Worm (Caenorhabditis elegans) whole organism, L2 larva: ENCODE measurements around the gene ent-3.

Experiments used
- C34F6.9 ChIP-seq: fragments of 150-350 bp; optimal IDR thresholded peaks from 2 replicates; lab custom pipeline; 2014; ENCODE audit warnings: missing biosample characterization, missing genetic modification characterization
- F13H6.1 ChIP-seq: sonication (generic microtip); optimal IDR thresholded peaks from 2 replicates; lab custom pipeline; 2016; ENCODE audit warnings: missing genetic modification characterization, missing compliant biosample characterization
- R02D3.7 ChIP-seq: fragments of 150-350 bp; optimal IDR thresholded peaks from 2 replicates; lab custom pipeline; 2014; ENCODE audit warnings: missing biosample characterization, missing genetic modification characterization
- Y55F3AM.14 ChIP-seq: fragments of 200-800 bp; sonication (Bioruptor generic); optimal IDR thresholded peaks from 2 replicates; lab custom pipeline; 2018; ENCODE audit warnings: mild to moderate bottlenecking, missing genetic modification characterization, missing compliant biosample characterization
- ZK546.5 ChIP-seq: sonication (generic microtip); optimal IDR thresholded peaks from 2 replicates; lab custom pipeline; 2017; ENCODE audit warnings: missing biosample characterization, missing genetic modification characterization
- ceh-82 ChIP-seq: fragments of 150-350 bp; optimal IDR thresholded peaks from 2 replicates; lab custom pipeline; 2014; ENCODE audit warnings: missing biosample characterization, missing genetic modification characterization
- crh-2 ChIP-seq: sonication (generic microtip); optimal IDR thresholded peaks from 2 replicates; lab custom pipeline; 2017; ENCODE audit warnings: missing biosample characterization, missing genetic modification characterization
- egl-27 ChIP-seq: sonication (generic microtip); optimal IDR thresholded peaks from 3 replicates; lab custom pipeline; 2017; ENCODE audit warnings: missing biosample characterization, missing genetic modification reagents, missing genetic modification characterization
- elt-3 ChIP-seq: sonication (generic microtip); optimal IDR thresholded peaks from 2 replicates; lab custom pipeline; 2017; ENCODE audit warnings: missing biosample characterization, missing genetic modification characterization
- fos-1 ChIP-seq: fragments of 150-350 bp; optimal IDR thresholded peaks from 2 replicates; lab custom pipeline; 2014; ENCODE audit warnings: missing biosample characterization, missing genetic modification characterization
- lin-13 ChIP-seq: fragments of 150-350 bp; optimal IDR thresholded peaks from 2 replicates; lab custom pipeline; 2014; ENCODE audit warnings: missing biosample characterization, missing genetic modification reagents, missing genetic modification characterization
- lin-39 ChIP-seq: fragments of 150-350 bp; optimal IDR thresholded peaks from 2 replicates; lab custom pipeline; 2014; ENCODE audit warnings: missing biosample characterization, missing genetic modification reagents, missing genetic modification characterization
- lsy-2 ChIP-seq, 2 experiments: fragments of 150-350 bp in 1 of 2; sonication (generic microtip) in 1 of 2; optimal IDR thresholded peaks; 2 replicates each; lab custom pipeline; 2014 to 2017; ENCODE audit warnings: missing biosample characterization in 2 of 2, missing genetic modification characterization in 2 of 2
- mbf-1 ChIP-seq: sonication (generic microtip); optimal IDR thresholded peaks from 2 replicates; lab custom pipeline; 2017; ENCODE audit warnings: missing biosample characterization, missing genetic modification characterization
- mdl-1 ChIP-seq, 2 experiments: fragments of 150-350 bp in 1 of 2; sonication (generic microtip) in 1 of 2; optimal IDR thresholded peaks; 2 replicates each; lab custom pipeline; 2017; ENCODE audit warnings: missing biosample characterization in 2 of 2, missing genetic modification characterization in 2 of 2
- nhr-10 ChIP-seq: sonication (generic microtip); optimal IDR thresholded peaks from 2 replicates; lab custom pipeline; 2017; ENCODE audit warnings: missing biosample characterization, missing genetic modification characterization
- nhr-11 ChIP-seq: fragments of 150-350 bp; optimal IDR thresholded peaks from 2 replicates; lab custom pipeline; 2014; ENCODE audit warnings: missing biosample characterization, missing genetic modification characterization
- nhr-12 ChIP-seq: fragments of 150-350 bp; optimal IDR thresholded peaks from 2 replicates; lab custom pipeline; 2014; ENCODE audit warnings: missing biosample characterization, missing genetic modification characterization
- nhr-21 ChIP-seq: fragments of 150-350 bp; optimal IDR thresholded peaks from 2 replicates; lab custom pipeline; 2014; ENCODE audit warnings: missing biosample characterization, missing genetic modification characterization
- nhr-23 ChIP-seq: fragments of 150-350 bp; optimal IDR thresholded peaks from 2 replicates; lab custom pipeline; 2014; ENCODE audit warnings: missing biosample characterization, missing genetic modification reagents, missing genetic modification characterization
- nhr-25 ChIP-seq: fragments of 150-350 bp; sonication (generic microtip); optimal IDR thresholded peaks from 3 replicates; lab custom pipeline; 2014; ENCODE audit warnings: missing biosample characterization, missing genetic modification characterization
- nhr-6 ChIP-seq: fragments of 150-350 bp; optimal IDR thresholded peaks from 2 replicates; lab custom pipeline; 2014; ENCODE audit warnings: missing biosample characterization, missing genetic modification characterization
- sem-4 ChIP-seq: fragments of 150-350 bp; optimal IDR thresholded peaks from 2 replicates; lab custom pipeline; 2014; ENCODE audit warnings: missing biosample characterization, missing genetic modification reagents, missing genetic modification characterization
- skn-1 ChIP-seq: sonication (generic microtip); optimal IDR thresholded peaks from 2 replicates; lab custom pipeline; 2017; ENCODE audit warnings: missing biosample characterization, missing genetic modification characterization
- sma-3 ChIP-seq: sonication (generic microtip); optimal IDR thresholded peaks from 2 replicates; lab custom pipeline; 2016; ENCODE audit warnings: missing genetic modification reagents, missing genetic modification characterization, missing compliant biosample characterization
- sma-9 ChIP-seq, 2 experiments: fragments of 150-350 bp in 1 of 2; sonication (generic microtip) in 1 of 2; optimal IDR thresholded peaks; 2 replicates each; lab custom pipeline; 2014 to 2016; ENCODE audit warnings: missing genetic modification characterization in 2 of 2, mild to moderate bottlenecking in 1 of 2, missing biosample characterization in 1 of 2, missing compliant biosample characterization in 1 of 2, missing genetic modification reagents in 1 of 2, moderate library complexity in 1 of 2
- snpc-4 ChIP-seq: fragments of 150-350 bp; optimal IDR thresholded peaks from 2 replicates; lab custom pipeline; 2014; ENCODE audit warnings: missing biosample characterization, missing genetic modification characterization
- unc-62 ChIP-seq: fragments of 150-350 bp; optimal IDR thresholded peaks from 2 replicates; lab custom pipeline; 2014; ENCODE audit warnings: missing biosample characterization, missing genetic modification reagents, missing genetic modification characterization
- zag-1 ChIP-seq: fragments of 150-350 bp; optimal IDR thresholded peaks from 2 replicates; lab custom pipeline; 2014; ENCODE audit warnings: missing biosample characterization, missing genetic modification characterization
- ztf-1 ChIP-seq: fragments of 200-800 bp; sonication (Bioruptor generic); conservative IDR thresholded peaks from 2 replicates; pipeline ENCODE4 v1.3.6; 2022; ENCODE audit warnings: missing genetic modification characterization, missing compliant biosample characterization

ent-3 gene

DNA sequence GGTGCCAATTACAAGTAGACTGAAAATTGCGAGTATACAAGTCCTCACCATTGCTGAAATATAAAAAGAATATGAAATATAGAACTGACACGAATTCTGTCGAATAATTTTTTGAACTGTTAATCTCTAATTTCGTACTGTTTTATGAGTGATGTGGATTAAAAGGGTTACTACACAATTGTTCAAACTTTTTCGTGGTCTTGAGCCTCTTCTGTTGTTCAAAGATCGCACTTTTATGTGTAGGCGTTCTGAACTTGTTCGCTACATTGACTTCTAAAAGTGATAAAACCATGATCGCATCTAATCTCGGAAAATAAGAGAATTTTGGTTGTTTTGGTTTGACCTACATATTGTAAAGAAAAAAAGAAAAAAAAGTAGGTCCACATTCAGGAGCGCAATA lies 12.2 kb upstream of the ent-3 start, which contains the start of gene K02E11.4:
Gene K02E11.4, minus strand, starts transcription at position 101 of the 400 bp plus-strand sequence.
- TF ChIP-seq snpc-4, result no peak

DNA sequence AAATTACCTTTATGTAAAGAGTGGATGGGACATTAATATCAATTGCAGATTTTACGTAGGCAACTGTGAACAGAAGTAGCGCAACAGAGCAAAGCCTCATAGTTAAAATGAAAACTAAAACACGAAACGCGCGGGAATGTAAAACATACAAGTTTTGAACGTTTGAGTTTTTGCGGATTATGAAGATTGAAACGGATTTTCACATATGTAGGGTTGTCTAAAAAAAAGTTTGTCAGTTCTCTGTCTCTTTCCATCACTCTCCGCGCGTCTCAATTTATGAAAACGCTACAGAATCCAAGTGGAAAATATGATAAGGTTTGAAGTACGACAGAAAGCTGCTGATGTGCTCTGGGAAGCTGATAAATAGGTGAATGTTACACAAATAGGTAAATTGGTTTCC lies 10.9 kb upstream of the ent-3 start, which contains the start of gene K02E11.3:
Gene K02E11.3, minus strand, starts transcription at position 101 of the 400 bp plus-strand sequence.
- TF ChIP-seq lin-39 (tag; lab: Kevin White, UChicago), result no peak
- TF ChIP-seq egl-27, result no peak
- TF ChIP-seq F13H6.1 (tag; lab: Kevin White, UChicago), result no peak
- no peak for TF ChIP-seq sma-3
- no peak for TF ChIP-seq nhr-10
- no peak for TF ChIP-seq lin-13 (GFP tag; lab: Kevin White, UChicago)
- no peak for TF ChIP-seq R02D3.7 (tag; lab: Kevin White, UChicago)
- TF ChIP-seq snpc-4, result no peak
- TF ChIP-seq zag-1 (tag; lab: Kevin White, UChicago), result no peak
- no peak for TF ChIP-seq nhr-23 (tag; lab: Kevin White, UChicago)
- no peak for TF ChIP-seq ZK546.5
- no peak for TF ChIP-seq mbf-1 (tag; lab: Kevin White, UChicago)
- TF ChIP-seq sma-9 (GFP tag; optimal IDR thresholded peaks at IDR 0.05; lab: Kevin White, UChicago), result no peak
- TF ChIP-seq sma-9 (tag; optimal IDR thresholded peaks at IDR 0.05; lab: Kevin White, UChicago), result no peak
- no peak for TF ChIP-seq C34F6.9 (tag; lab: Kevin White, UChicago)
- no peak for TF ChIP-seq ztf-1 (GFP tag; lab: Robert Waterston, UW)

DNA sequence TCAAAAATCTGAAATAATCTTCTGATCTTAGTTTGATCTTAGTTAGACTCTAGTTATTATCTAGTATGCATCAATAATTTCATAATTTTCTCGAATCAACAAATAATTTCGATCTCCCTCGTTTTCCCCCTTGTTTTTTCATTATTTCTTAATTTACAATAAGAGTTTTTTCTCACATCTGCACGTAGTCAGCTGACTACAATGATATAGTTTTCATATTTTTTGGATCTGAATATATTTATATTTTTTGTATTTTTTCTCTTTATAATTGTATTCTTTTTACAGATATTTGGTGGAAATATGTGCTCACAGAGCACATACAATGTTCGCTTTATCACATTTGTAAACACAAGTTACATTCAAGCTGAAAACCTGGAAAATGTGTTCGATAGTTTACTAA lies 8.1 kb upstream of the ent-3 start, which contains the start of gene sre-7:
Gene sre-7, plus strand, starts transcription at position 301 of the 400 bp plus-strand sequence.
- TF ChIP-seq ceh-82 (tag; lab: Kevin White, UChicago), result no peak
- TF ChIP-seq snpc-4, result no peak
- TF ChIP-seq nhr-21 (tag; lab: Kevin White, UChicago), result no peak
- TF ChIP-seq R02D3.7 (tag; lab: Kevin White, UChicago), result no peak
- TF ChIP-seq Y55F3AM.14, result no peak
- TF ChIP-seq F13H6.1 (tag; lab: Kevin White, UChicago), result no peak
- TF ChIP-seq lsy-2 (tag; optimal IDR thresholded peaks at IDR 0.05; lab: Kevin White, UChicago), result no peak
- TF ChIP-seq ztf-1 (GFP tag; lab: Robert Waterston, UW), result no peak
- TF ChIP-seq nhr-6 (tag; lab: Kevin White, UChicago), result no peak
- no peak for TF ChIP-seq skn-1
- TF ChIP-seq C34F6.9 (tag; lab: Kevin White, UChicago), result no peak
- TF ChIP-seq unc-62 (GFP tag; lab: Kevin White, UChicago), result no peak
- TF ChIP-seq elt-3 (tag; lab: Kevin White, UChicago), result no peak
- TF ChIP-seq sem-4, result no peak

DNA sequence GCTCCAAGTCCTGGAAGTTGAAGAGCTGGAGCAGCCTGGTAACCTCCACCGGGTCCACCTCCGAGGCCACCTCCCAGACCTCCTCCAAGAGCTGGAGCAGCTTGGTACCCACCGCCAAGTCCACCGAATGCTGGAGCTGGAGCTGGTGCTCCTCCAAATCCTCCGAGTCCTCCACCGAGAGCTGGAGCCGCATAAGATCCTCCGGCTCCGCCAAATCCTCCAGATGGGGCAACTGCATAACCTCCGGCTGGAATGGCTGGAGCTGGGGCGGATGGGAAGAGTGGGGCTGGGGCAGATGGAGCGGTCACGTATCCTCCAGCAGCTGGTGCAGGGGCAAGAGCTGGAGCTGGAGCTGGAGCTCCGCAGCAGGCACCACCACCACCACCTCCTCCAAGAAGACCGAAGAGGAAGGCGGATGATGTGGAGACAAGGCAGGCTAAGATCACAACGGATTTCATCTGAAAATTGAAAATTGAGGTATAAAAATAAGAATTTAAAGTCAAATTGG lies 4.9 kb upstream of the ent-3 start, which contains the start of gene K02E11.10:
Gene K02E11.10, minus strand, starts transcription at position 458 of the 508 bp plus-strand sequence.
- TF ChIP-seq crh-2 (tag; lab: Kevin White, UChicago) (no peak), Y55F3AM.14 (peak; percentile 2), mdl-1 (tag; optimal IDR thresholded peaks at IDR 0.05; lab: Kevin White, UChicago) (no peak)
- TF ChIP-seq, all 48 proteins: peak for 1

DNA sequence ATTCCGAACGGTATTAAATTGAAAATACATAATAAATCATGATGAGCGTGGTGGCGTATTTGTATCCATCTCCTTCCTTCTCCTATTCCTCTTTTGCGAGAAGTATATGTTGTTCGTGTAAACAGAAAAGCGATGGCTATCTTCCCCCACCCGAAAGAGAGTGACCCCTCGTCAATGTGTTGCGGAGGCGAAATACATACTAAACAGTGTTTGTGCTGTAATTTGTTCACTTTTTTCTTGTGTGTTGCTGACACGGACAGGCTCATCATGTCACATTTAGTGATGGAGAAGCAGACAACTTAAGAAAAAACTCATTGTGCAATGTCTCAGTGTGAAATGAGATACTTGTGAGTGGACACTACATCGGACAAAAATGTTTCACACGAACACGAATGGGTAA lies 4.2 kb downstream of the ent-3 start:
- TF ChIP-seq fos-1 (tag; lab: Kevin White, UChicago) (peak; percentile 4), F13H6.1 (tag; lab: Kevin White, UChicago) (no peak)

DNA sequence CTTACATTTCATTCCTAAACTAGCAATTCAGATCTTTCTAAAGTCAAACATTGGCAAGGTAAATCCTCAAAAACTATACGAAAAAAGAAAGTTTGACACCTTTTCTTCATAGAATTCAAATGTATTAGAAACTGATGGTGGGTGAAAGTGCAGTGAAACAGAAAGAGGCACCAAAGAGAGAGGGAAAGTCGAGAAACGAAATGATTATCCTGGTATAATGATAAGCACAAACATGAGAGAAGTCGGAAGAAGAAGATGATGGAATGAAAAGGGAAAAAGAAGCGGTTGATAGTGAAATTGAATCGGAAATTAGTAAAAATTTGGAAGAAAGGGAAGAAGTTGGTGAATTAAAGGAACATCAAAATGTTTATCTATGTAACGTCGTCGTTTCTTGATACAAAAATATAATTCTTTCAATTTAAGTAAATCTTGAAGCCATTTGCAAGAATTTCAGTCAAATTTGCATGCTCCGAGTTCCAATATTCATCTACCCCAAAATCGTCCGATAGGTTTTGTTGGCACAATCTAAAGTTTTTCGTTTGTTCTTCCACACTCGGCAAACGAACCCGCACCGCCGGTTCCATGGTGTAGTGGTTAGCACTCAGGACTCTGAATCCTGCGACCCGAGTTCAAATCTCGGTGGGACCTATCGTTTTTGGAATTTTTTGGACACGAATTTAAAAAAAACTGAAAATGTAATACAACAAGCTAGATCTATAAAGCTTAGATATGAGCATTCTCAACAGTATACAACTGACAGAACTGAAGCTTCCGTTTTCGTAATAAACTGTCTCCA lies 4.9 kb downstream of the ent-3 start:
- TF ChIP-seq snpc-4 (no peak), mdl-1 (tag; optimal IDR thresholded peaks at IDR 0.05; lab: Kevin White, UChicago) (no peak), nhr-11 (tag; lab: Kevin White, UChicago) (no peak), nhr-25 (tag; lab: Kevin White, UChicago) (no peak), nhr-12 (tag; lab: Kevin White, UChicago) (no peak)
- TF ChIP-seq, all 48 proteins: peak for 0
